Worm (Caenorhabditis elegans): ENCODE measurements around the gene sox-2.

ce11 chrX:7415420-7415819, 48.1 kb downstream of the sox-2 start, which contains the start of gene C10A4.7:
- TF ChIP-seq tra-4 (tag; optimal IDR thresholded peaks at IDR 0.05) = no peak
- no peak for TF ChIP-seq ets-7 (tag; optimal IDR thresholded peaks at IDR 0.05)
- TF ChIP-seq ama-1 (optimal IDR thresholded peaks at IDR 0.05) = no peak
- TF ChIP-seq B0310.2 (tag; optimal IDR thresholded peaks at IDR 0.05) = no peak
- no peak for TF ChIP-seq scrt-1 (GFP tag; IDR thresholded peaks at IDR 0.05)
- no peak for TF ChIP-seq hnd-1 (tag; optimal IDR thresholded peaks at IDR 0.05)
- no peak for TF ChIP-seq flt-1 (GFP tag; IDR thresholded peaks at IDR 0.05)
- no peak for TF ChIP-seq aly-1 (tag; optimal IDR thresholded peaks at IDR 0.05)
- TF ChIP-seq F13C5.2 (tag; optimal IDR thresholded peaks at IDR 0.05) = no peak

Measured in whole organism, early embryonic.